Fruit fly (Drosophila melanogaster) whole organism, embryonic: ENCODE results near the gene CG43136.

Experiments used
- Atf-2 ChIP-seq: fragments of 200-800 bp; sonication (Bioruptor generic); optimal IDR thresholded peaks from 2 replicates; lab custom pipeline; 2016; ENCODE audit warnings: missing biosample characterization, missing genetic modification characterization
- CG10147 ChIP-seq: fragments of 200-800 bp; sonication (Bioruptor generic); optimal IDR thresholded peaks from 2 replicates; lab custom pipeline; 2019; ENCODE audit warnings: missing biosample characterization, mild to moderate bottlenecking, missing genetic modification characterization, moderate library complexity
- CG11560 ChIP-seq: fragments of 200-800 bp; sonication (Bioruptor generic); IDR thresholded peaks from 3 replicates; pipeline ENCODE4 v1.3.6; 2022; ENCODE audit warnings: missing biosample characterization, missing genetic modification characterization
- CG1233 ChIP-seq: fragments of 200-800 bp; sonication (Bioruptor generic); optimal IDR thresholded peaks from 4 replicates; lab custom pipeline; 2018; ENCODE audit warnings: missing biosample characterization, mild to moderate bottlenecking, missing genetic modification characterization
- CG12942 ChIP-seq: fragments of 200-800 bp; sonication (Bioruptor generic); optimal IDR thresholded peaks from 3 replicates; lab custom pipeline; 2016; ENCODE audit warnings: missing biosample characterization, missing genetic modification characterization
- CG13894 ChIP-seq: fragments of 200-800 bp; sonication (Bioruptor generic); optimal IDR thresholded peaks from 3 replicates; lab custom pipeline; 2018; ENCODE audit warnings: missing biosample characterization, mild to moderate bottlenecking, missing genetic modification characterization, moderate library complexity
- CG17385 ChIP-seq: fragments of 200-800 bp; sonication (Bioruptor generic); optimal IDR thresholded peaks from 3 replicates; lab custom pipeline; 2018; ENCODE audit warnings: missing biosample characterization, mild to moderate bottlenecking, missing genetic modification characterization
- CG2678 ChIP-seq: fragments of 200-800 bp; sonication (Bioruptor generic); optimal IDR thresholded peaks from 3 replicates; lab custom pipeline; 2019; ENCODE audit warnings: missing biosample characterization, mild to moderate bottlenecking, missing genetic modification characterization, moderate library complexity
- CG2875 ChIP-seq: fragments of 200-800 bp; sonication (Bioruptor generic); optimal IDR thresholded peaks from 2 replicates; lab custom pipeline; 2017; ENCODE audit warnings: missing biosample characterization, mild to moderate bottlenecking, missing genetic modification characterization, missing genetic modification reagents
- CG33557 ChIP-seq: fragments of 200-800 bp; sonication (Bioruptor generic); optimal IDR thresholded peaks from 2 replicates; lab custom pipeline; 2019; ENCODE audit warnings: missing biosample characterization, mild to moderate bottlenecking, missing genetic modification characterization, moderate library complexity
- CG3407 ChIP-seq: fragments of 200-800 bp; sonication (Bioruptor generic); optimal IDR thresholded peaks from 2 replicates; lab custom pipeline; 2018; ENCODE audit warnings: missing biosample characterization, mild to moderate bottlenecking, missing genetic modification characterization
- CG42726 ChIP-seq: fragments of 200-800 bp; sonication (Bioruptor generic); IDR thresholded peaks from 2 replicates; pipeline ENCODE4 v1.3.6; 2022; ENCODE audit warnings: missing biosample characterization, missing genetic modification characterization; ENCODE audit not compliant: partially characterized antibody
- CG4820 ChIP-seq: fragments of 200-800 bp; sonication (Bioruptor generic); optimal IDR thresholded peaks from 3 replicates; lab custom pipeline; 2016; ENCODE audit warnings: missing biosample characterization, missing genetic modification characterization
- CG7839 ChIP-seq: fragments of 200-800 bp; sonication (Bioruptor generic); optimal IDR thresholded peaks from 3 replicates; lab custom pipeline; 2018; ENCODE audit warnings: missing biosample characterization, mild to moderate bottlenecking, missing genetic modification characterization, moderate library complexity
- CG9437 ChIP-seq: fragments of 200-800 bp; sonication (Bioruptor generic); optimal IDR thresholded peaks from 2 replicates; lab custom pipeline; 2018; ENCODE audit warnings: missing biosample characterization, mild to moderate bottlenecking, missing genetic modification characterization
- CTCF ChIP-seq: fragments of 200-800 bp; sonication (Bioruptor generic); optimal IDR thresholded peaks from 2 replicates; lab custom pipeline; 2017; ENCODE audit warnings: missing biosample characterization, mild to moderate bottlenecking, missing genetic modification characterization, moderate library complexity
- Deaf1 ChIP-seq: fragments of 200-800 bp; optimal IDR thresholded peaks from 3 replicates; lab custom pipeline; 2019; ENCODE audit warnings: missing biosample characterization, mild to moderate bottlenecking, missing genetic modification characterization, moderate library complexity
- GATAe ChIP-seq: fragments of 200-800 bp; sonication (Bioruptor generic); conservative IDR thresholded peaks from 2 replicates; pipeline ENCODE4 v1.3.6; 2022; ENCODE audit warnings: missing biosample characterization, missing genetic modification characterization
- HLH54F ChIP-seq: fragments of 200-800 bp; sonication (Bioruptor generic); optimal IDR thresholded peaks from 3 replicates; lab custom pipeline; 2016; ENCODE audit warnings: missing biosample characterization, missing genetic modification characterization
- HmgD ChIP-seq: fragments of 200-800 bp; sonication (Bioruptor generic); optimal IDR thresholded peaks from 3 replicates; lab custom pipeline; 2016; ENCODE audit warnings: missing biosample characterization, missing genetic modification characterization
- MTF-1 ChIP-seq: fragments of 200-800 bp; sonication (Bioruptor generic); optimal IDR thresholded peaks from 2 replicates; lab custom pipeline; 2018; ENCODE audit warnings: missing biosample characterization, mild to moderate bottlenecking, missing genetic modification characterization, borderline replicate concordance
- Neu2 ChIP-seq: fragments of 200-800 bp; sonication (Bioruptor generic); optimal IDR thresholded peaks from 3 replicates; lab custom pipeline; 2016; ENCODE audit warnings: missing biosample characterization, missing genetic modification characterization, borderline replicate concordance
- Nf-YB ChIP-seq: fragments of 200-800 bp; sonication (Bioruptor generic); optimal IDR thresholded peaks from 3 replicates; lab custom pipeline; 2019; ENCODE audit warnings: missing biosample characterization, mild to moderate bottlenecking, missing genetic modification characterization, moderate library complexity
- Opbp ChIP-seq: fragments of 200-800 bp; sonication (Bioruptor generic); IDR thresholded peaks from 3 replicates; pipeline ENCODE4 v1.3.6; 2022; ENCODE audit warnings: missing biosample characterization, missing genetic modification characterization; ENCODE audit not compliant: partially characterized antibody
- Rfx ChIP-seq: fragments of 200-800 bp; sonication (Bioruptor generic); IDR thresholded peaks from 2 replicates; pipeline ENCODE4 v1.3.6; 2022; ENCODE audit warnings: missing biosample characterization, missing genetic modification characterization
- Sin3A ChIP-seq: fragments of >200 bp; optimal IDR thresholded peaks from 2 replicates; lab custom pipeline; 2018
- Tbp ChIP-seq: fragments of >200 bp; optimal IDR thresholded peaks from 2 replicates; lab custom pipeline; 2018; ENCODE audit warnings: missing biosample characterization, missing genetic modification characterization
- Usf ChIP-seq: fragments of 200-800 bp; sonication (Bioruptor generic); optimal IDR thresholded peaks from 2 replicates; lab custom pipeline; 2017; ENCODE audit warnings: missing genotype, missing biosample characterization, missing genetic modification characterization
- Vsx1 ChIP-seq: fragments of 200-800 bp; sonication (Bioruptor generic); optimal IDR thresholded peaks from 2 replicates; lab custom pipeline; 2017; ENCODE audit warnings: missing biosample characterization, mild to moderate bottlenecking, missing genetic modification characterization, missing genetic modification reagents
- bowl ChIP-seq: fragments of 200-800 bp; sonication (Bioruptor generic); IDR thresholded peaks from 2 replicates; pipeline ENCODE4 v1.3.6; 2022; ENCODE audit warnings: missing biosample characterization, missing genetic modification characterization
- caup ChIP-seq: fragments of 200-800 bp; sonication (Bioruptor generic); optimal IDR thresholded peaks from 3 replicates; lab custom pipeline; 2017; ENCODE audit warnings: missing biosample characterization, mild to moderate bottlenecking, missing genetic modification characterization, moderate library complexity; ENCODE audit not compliant: severe bottlenecking
- chm ChIP-seq: fragments of 200-800 bp; sonication (Bioruptor generic); IDR thresholded peaks from 2 replicates; pipeline ENCODE4 v1.3.6; 2022; ENCODE audit warnings: missing biosample characterization, missing genetic modification characterization
- da ChIP-seq: fragments of 200-800 bp; sonication (Bioruptor generic); optimal IDR thresholded peaks from 2 replicates; lab custom pipeline; 2016; ENCODE audit warnings: missing biosample characterization, missing genetic modification characterization
- esg ChIP-seq: fragments of 200-800 bp; sonication (Bioruptor generic); conservative IDR thresholded peaks from 2 replicates; pipeline ENCODE4 v1.3.6; 2022; ENCODE audit warnings: missing biosample characterization, missing genetic modification characterization
- gce ChIP-seq: fragments of 200-800 bp; sonication (Bioruptor generic); IDR thresholded peaks from 3 replicates; pipeline ENCODE4 v1.3.6; 2022; ENCODE audit warnings: missing biosample characterization, missing genetic modification characterization
- gcm ChIP-seq: fragments of 200-800 bp; sonication (Bioruptor generic); optimal IDR thresholded peaks from 2 replicates; lab custom pipeline; 2019; ENCODE audit warnings: missing biosample characterization, mild to moderate bottlenecking, missing genetic modification characterization, moderate library complexity
- gsb ChIP-seq: fragments of 200-800 bp; sonication (Bioruptor generic); IDR thresholded peaks from 2 replicates; pipeline ENCODE4 v1.3.6; 2022; ENCODE audit warnings: missing biosample characterization, missing genetic modification characterization
- klu ChIP-seq: fragments of 200-800 bp; sonication (Bioruptor generic); IDR thresholded peaks from 2 replicates; pipeline ENCODE4 v1.3.6; 2022; ENCODE audit warnings: missing biosample characterization, missing genetic modification characterization
- luna ChIP-seq: fragments of 200-800 bp; sonication (Bioruptor generic); optimal IDR thresholded peaks from 2 replicates; lab custom pipeline; 2016; ENCODE audit warnings: missing biosample characterization, missing genetic modification characterization
- pita ChIP-seq: fragments of 200-800 bp; sonication (Bioruptor generic); optimal IDR thresholded peaks from 2 replicates; lab custom pipeline; 2017; ENCODE audit warnings: missing biosample characterization, mild to moderate bottlenecking, missing genetic modification characterization
- pros ChIP-seq: fragments of 200-800 bp; sonication (Bioruptor generic); optimal IDR thresholded peaks from 3 replicates; lab custom pipeline; 2019; ENCODE audit warnings: missing biosample characterization, mild to moderate bottlenecking, missing genetic modification characterization, moderate library complexity
- repo ChIP-seq: fragments of 200-800 bp; sonication (Bioruptor generic); optimal IDR thresholded peaks from 2 replicates; lab custom pipeline; 2016; ENCODE audit warnings: missing biosample characterization, missing genetic modification characterization
- ro ChIP-seq: fragments of 200-800 bp; sonication (Bioruptor generic); IDR thresholded peaks from 2 replicates; pipeline ENCODE4 v1.3.6; 2022; ENCODE audit warnings: missing biosample characterization, missing genetic modification characterization
- sisA ChIP-seq: fragments of 200-800 bp; sonication (Bioruptor generic); IDR thresholded peaks from 2 replicates; pipeline ENCODE4 v1.3.6; 2022; ENCODE audit warnings: missing biosample characterization, missing genetic modification characterization
- sqz ChIP-seq: fragments of 200-800 bp; sonication (Bioruptor generic); optimal IDR thresholded peaks from 3 replicates; lab custom pipeline; 2018; ENCODE audit warnings: missing biosample characterization, mild to moderate bottlenecking, missing genetic modification characterization
- tap ChIP-seq: fragments of 200-800 bp; optimal IDR thresholded peaks from 3 replicates; lab custom pipeline; 2019; ENCODE audit warnings: missing biosample characterization, mild to moderate bottlenecking, missing genetic modification characterization, moderate library complexity
- tgo ChIP-seq: fragments of 200-800 bp; sonication (Bioruptor generic); IDR thresholded peaks from 3 replicates; pipeline ENCODE4 v1.3.6; 2022; ENCODE audit warnings: missing biosample characterization, missing genetic modification characterization
- ttk ChIP-seq: fragments of 200-800 bp; sonication (Bioruptor generic); IDR thresholded peaks from 2 replicates; pipeline ENCODE4 v2.1.2; 2022; ENCODE audit warnings: missing biosample characterization, missing genetic modification characterization
- twi ChIP-seq: fragments of 200-800 bp; optimal IDR thresholded peaks from 2 replicates; lab custom pipeline; 2019; ENCODE audit warnings: missing biosample characterization, mild to moderate bottlenecking, missing genetic modification characterization, moderate library complexity
- usp ChIP-seq: fragments of >200 bp; optimal IDR thresholded peaks from 2 replicates; lab custom pipeline; 2017; ENCODE audit warnings: missing biosample characterization, missing genetic modification characterization

CG43136 gene

dm6 chrX:5880139-5880924, 26.8 kb downstream of the CG43136 start (continued):
- TF ChIP-seq repo (GFP tag; lab: Kevin White, UChicago) (peak; percentile 20), Opbp (GFP tag; lab: Robert Waterston, UW) (no peak), CG2678 (peak; percentile 70), CG11560 (tag; lab: Robert Waterston, UW) (no peak), gsb (peak; percentile 29; the same call in 1 of the 2 replicates), CG33557 (GFP tag; lab: Kevin White, UChicago) (peak; percentile 3), CG10147 (GFP tag; lab: Kevin White, UChicago) (peak; percentile 34), Vsx1 (GFP tag; lab: Kevin White, UChicago) (peak; percentile 4), bowl (GFP tag; lab: Robert Waterston, UW) (no peak), chm (no peak), ttk (GFP tag; lab: Robert Waterston, UW) (no peak), Nf-YB (GFP tag; lab: Kevin White, UChicago) (peak; percentile 5), Atf-2 (peak; percentile 5), CG17385 (GFP tag; lab: Kevin White, UChicago) (peak; percentile 37), CG9437 (GFP tag; lab: Kevin White, UChicago) (peak; percentile 43), Sin3A (lab: Kevin White, UChicago) (no peak), sisA (no peak), CG1233 (peak; percentile 18), MTF-1 (peak; percentile 45), caup (GFP tag; lab: Kevin White, UChicago) (peak; percentile 29), CG4820 (GFP tag; lab: Kevin White, UChicago) (peak; percentile 29), da (no peak), CG3407 (GFP tag; lab: Kevin White, UChicago) (no peak), HLH54F (GFP tag; lab: Kevin White, UChicago) (peak; percentile 33), sqz (GFP tag; lab: Kevin White, UChicago) (no peak), tgo (GFP tag; lab: Robert Waterston, UW) (peak; percentile 47; the same call in 2 of the 3 replicates), gcm (GFP tag; lab: Kevin White, UChicago) (peak; percentile 24), Usf (no peak), ro (GFP tag; lab: Robert Waterston, UW) (no peak), Tbp (GFP tag; lab: Kevin White, UChicago) (no peak), pita (no peak), klu (GFP tag; lab: Robert Waterston, UW) (no peak), CG2875 (GFP tag; lab: Kevin White, UChicago) (peak; percentile 21), tap (no peak), GATAe (no peak), usp (no peak), CTCF (GFP tag; lab: Kevin White, UChicago) (peak; percentile 5), CG42726 (GFP tag; lab: Robert Waterston, UW) (no peak), Deaf1 (tag; lab: Kevin White, UChicago) (peak; percentile 52), HmgD (GFP tag; lab: Kevin White, UChicago) (no peak), CG13894 (tag; lab: Kevin White, UChicago) (peak; percentile 30), Neu2 (no peak), luna (GFP tag; lab: Kevin White, UChicago) (no peak), Rfx (peak; percentile 72), esg (peak; percentile 36), pros (GFP tag; lab: Kevin White, UChicago) (no peak), twi (peak; percentile 21), CG12942 (GFP tag; lab: Kevin White, UChicago) (peak; percentile 30), gce (GFP tag; lab: Robert Waterston, UW) (0 out of 3 replicates have a peak, but pooled peaks have one; percentile 44), CG7839 (tag; lab: Kevin White, UChicago) (peak; percentile 65)
